Fruit fly (Drosophila melanogaster) whole organism, embryonic: ENCODE measurements around the gene CG12768.

ENCODE experiments used
- B-H1 ChIP-seq: fragments of 200-800 bp; sonication (Bioruptor generic); IDR thresholded peaks from 3 replicates; pipeline ENCODE4 v1.3.6; 2022; ENCODE audit warnings: missing biosample characterization, missing genetic modification characterization
- Blimp-1 ChIP-seq: fragments of 200-800 bp; sonication (Bioruptor generic); optimal IDR thresholded peaks from 3 replicates; lab custom pipeline; 2018; ENCODE audit warnings: missing biosample characterization, missing genetic modification characterization, mild to moderate bottlenecking, moderate library complexity, missing genetic modification reagents
- CG10147 ChIP-seq: fragments of 200-800 bp; sonication (Bioruptor generic); optimal IDR thresholded peaks from 2 replicates; lab custom pipeline; 2019; ENCODE audit warnings: missing biosample characterization, mild to moderate bottlenecking, missing genetic modification characterization, moderate library complexity
- CG10267 ChIP-seq: fragments of 200-800 bp; sonication (Bioruptor generic); optimal IDR thresholded peaks from 2 replicates; lab custom pipeline; 2018; ENCODE audit warnings: missing biosample characterization, mild to moderate bottlenecking, missing genetic modification characterization, moderate library complexity
- CG10979 ChIP-seq: fragments of 200-800 bp; sonication (Bioruptor generic); optimal IDR thresholded peaks from 2 replicates; lab custom pipeline; 2018; ENCODE audit warnings: missing biosample characterization, mild to moderate bottlenecking, missing genetic modification characterization, moderate library complexity
- CG11504 ChIP-seq: fragments of 200-800 bp; sonication (Bioruptor generic); optimal IDR thresholded peaks from 3 replicates; lab custom pipeline; 2019; ENCODE audit warnings: missing biosample characterization, mild to moderate bottlenecking, missing genetic modification characterization, moderate library complexity
- CG11560 ChIP-seq: fragments of 200-800 bp; sonication (Bioruptor generic); IDR thresholded peaks from 3 replicates; pipeline ENCODE4 v1.3.6; 2022; ENCODE audit warnings: missing biosample characterization, missing genetic modification characterization
- CG11696 ChIP-seq: fragments of 200-800 bp; sonication (Bioruptor generic); IDR thresholded peaks from 2 replicates; pipeline ENCODE4 v1.3.6; 2022; ENCODE audit warnings: missing biosample characterization, missing genetic modification characterization
- CG13894 ChIP-seq: fragments of 200-800 bp; sonication (Bioruptor generic); optimal IDR thresholded peaks from 3 replicates; lab custom pipeline; 2018; ENCODE audit warnings: missing biosample characterization, mild to moderate bottlenecking, missing genetic modification characterization, moderate library complexity
- CG14050 ChIP-seq: fragments of 200-800 bp; sonication (Bioruptor generic); IDR thresholded peaks from 3 replicates; pipeline ENCODE4 v1.3.6; 2022; ENCODE audit warnings: missing biosample characterization, missing genetic modification characterization
- CG18764 ChIP-seq: fragments of 200-800 bp; sonication (Bioruptor generic); optimal IDR thresholded peaks from 3 replicates; lab custom pipeline; 2016; ENCODE audit warnings: missing biosample characterization, missing genetic modification characterization
- CG2116 ChIP-seq: fragments of 200-800 bp; sonication (Bioruptor generic); optimal IDR thresholded peaks from 3 replicates; lab custom pipeline; 2018; ENCODE audit warnings: missing biosample characterization, mild to moderate bottlenecking, missing genetic modification characterization
- CG31365 ChIP-seq: fragments of 200-800 bp; sonication (Bioruptor generic); optimal IDR thresholded peaks from 2 replicates; lab custom pipeline; 2018; ENCODE audit warnings: missing biosample characterization, mild to moderate bottlenecking, missing genetic modification characterization
- CG3847 ChIP-seq: fragments of 200-800 bp; sonication (Bioruptor generic); IDR thresholded peaks from 2 replicates; pipeline ENCODE4 v1.3.6; 2022; ENCODE audit warnings: missing biosample characterization, missing genetic modification characterization
- CG4617 ChIP-seq: fragments of 200-800 bp; sonication (Bioruptor generic); optimal IDR thresholded peaks from 3 replicates; lab custom pipeline; 2016; ENCODE audit warnings: missing biosample characterization, missing genetic modification characterization, borderline replicate concordance
- CG6654 ChIP-seq: fragments of 200-800 bp; sonication (Bioruptor generic); optimal IDR thresholded peaks from 2 replicates; lab custom pipeline; 2017; ENCODE audit warnings: missing biosample characterization, mild to moderate bottlenecking, missing genetic modification characterization
- CG7372 ChIP-seq: fragments of 200-800 bp; sonication (Bioruptor generic); IDR thresholded peaks from 2 replicates; pipeline ENCODE4 v1.3.6; 2022; ENCODE audit warnings: missing biosample characterization, missing genetic modification characterization
- CG8924 ChIP-seq: fragments of 200-800 bp; optimal IDR thresholded peaks from 3 replicates; lab custom pipeline; 2019; ENCODE audit warnings: missing biosample characterization, mild to moderate bottlenecking, missing genetic modification characterization, moderate library complexity
- Dfd ChIP-seq, 2 experiments: fragments of >200 bp; optimal IDR thresholded peaks; 2 replicates each; lab custom pipeline; 2017; ENCODE audit warnings: missing biosample characterization in 2 of 2, missing genetic modification characterization in 2 of 2
- Dref ChIP-seq: fragments of 200-800 bp; sonication (Bioruptor generic); IDR thresholded peaks from 2 replicates; pipeline ENCODE4 v1.3.6; 2022; ENCODE audit warnings: missing biosample characterization, missing genetic modification characterization
- Drgx ChIP-seq: fragments of 200-800 bp; sonication (Bioruptor generic); IDR thresholded peaks from 2 replicates; pipeline ENCODE4 v1.3.6; 2022; ENCODE audit warnings: missing biosample characterization, missing genetic modification characterization
- Eip74EF ChIP-seq, 2 experiments: fragments of 200-800 bp in 1 of 2; fragments of >200 bp in 1 of 2; sonication (Bioruptor generic) in 1 of 2; optimal IDR thresholded peaks; 2 replicates each; lab custom pipeline; 2017 to 2019; ENCODE audit warnings: missing biosample characterization in 2 of 2, missing genetic modification characterization in 2 of 2, mild to moderate bottlenecking in 1 of 2, moderate library complexity in 1 of 2
- Ets65A ChIP-seq: fragments of 200-800 bp; sonication (Bioruptor generic); peaks from one replicate; lab custom pipeline; 2016; ENCODE audit warnings: missing biosample characterization, missing genetic modification characterization
- Gsc ChIP-seq: fragments of 200-800 bp; sonication (Bioruptor generic); IDR thresholded peaks from 2 replicates; pipeline ENCODE4 v1.3.6; 2022; ENCODE audit warnings: missing biosample characterization, missing genetic modification characterization
- H15 ChIP-seq: fragments of 200-800 bp; sonication (Bioruptor generic); IDR thresholded peaks from 3 replicates; pipeline ENCODE4 v1.3.6; 2022; ENCODE audit warnings: missing biosample characterization, missing genetic modification characterization
- HLH3B ChIP-seq: fragments of 200-800 bp; sonication (Bioruptor generic); IDR thresholded peaks from 2 replicates; pipeline ENCODE4 v1.3.6; 2022; ENCODE audit warnings: missing biosample characterization, missing genetic modification characterization
- HLH4C ChIP-seq: fragments of 200-800 bp; sonication (Bioruptor generic); IDR thresholded peaks from 3 replicates; pipeline ENCODE4 v1.3.6; 2022; ENCODE audit warnings: missing biosample characterization, missing genetic modification characterization; ENCODE audit not compliant: partially characterized antibody
- Hmx ChIP-seq: fragments of 200-800 bp; sonication (Bioruptor generic); optimal IDR thresholded peaks from 2 replicates; lab custom pipeline; 2016; ENCODE audit warnings: missing biosample characterization, missing genetic modification characterization
- Lim3 ChIP-seq: fragments of 200-800 bp; sonication (Bioruptor generic); IDR thresholded peaks from 2 replicates; pipeline ENCODE4 v1.3.6; 2022; ENCODE audit warnings: missing biosample characterization, missing genetic modification characterization
- NK7.1 ChIP-seq: fragments of 200-800 bp; sonication (Bioruptor generic); optimal IDR thresholded peaks from 3 replicates; lab custom pipeline; 2016; ENCODE audit warnings: missing biosample characterization, missing genetic modification characterization
- Neu2 ChIP-seq: fragments of 200-800 bp; sonication (Bioruptor generic); optimal IDR thresholded peaks from 3 replicates; lab custom pipeline; 2016; ENCODE audit warnings: missing biosample characterization, missing genetic modification characterization, borderline replicate concordance
- Ravus ChIP-seq: fragments of 200-800 bp; sonication (Bioruptor generic); IDR thresholded peaks from 2 replicates; pipeline ENCODE4 v1.3.6; 2022; ENCODE audit warnings: missing biosample characterization, missing genetic modification characterization
- Side ChIP-seq: fragments of 200-800 bp; sonication (Bioruptor generic); optimal IDR thresholded peaks from 2 replicates; lab custom pipeline; 2016; ENCODE audit warnings: missing biosample characterization, missing genetic modification characterization
- Sox100B ChIP-seq: fragments of 200-800 bp; sonication (Bioruptor generic); optimal IDR thresholded peaks from 3 replicates; lab custom pipeline; 2018; ENCODE audit warnings: missing biosample characterization, mild to moderate bottlenecking, missing genetic modification characterization
- Sry-δ ChIP-seq: fragments of 200-800 bp; sonication (Bioruptor generic); optimal IDR thresholded peaks from 2 replicates; lab custom pipeline; 2016; ENCODE audit warnings: missing biosample characterization, missing genetic modification characterization
- Xrp1 ChIP-seq: fragments of 200-800 bp; sonication (Bioruptor generic); IDR thresholded peaks from 2 replicates; pipeline ENCODE4 v1.3.6; 2022; ENCODE audit warnings: missing biosample characterization, missing genetic modification characterization
- ac ChIP-seq: fragments of 200-800 bp; sonication (Bioruptor generic); optimal IDR thresholded peaks from 3 replicates; lab custom pipeline; 2017; ENCODE audit warnings: missing biosample characterization, mild to moderate bottlenecking, missing genetic modification characterization
- az2 ChIP-seq: fragments of 200-800 bp; sonication (Bioruptor generic); optimal IDR thresholded peaks from 3 replicates; lab custom pipeline; 2016; ENCODE audit warnings: missing biosample characterization, missing genetic modification characterization
- ci ChIP-seq: fragments of 200-800 bp; sonication (Bioruptor generic); IDR thresholded peaks from 3 replicates; pipeline ENCODE4 v1.3.6; 2022; ENCODE audit warnings: missing biosample characterization, missing genetic modification characterization
- danr ChIP-seq: fragments of 200-800 bp; sonication (Bioruptor generic); IDR thresholded peaks from 2 replicates; pipeline ENCODE4 v1.3.6; 2022; ENCODE audit warnings: missing biosample characterization, missing genetic modification characterization
- dpn ChIP-seq, 2 experiments: fragments of 200-800 bp; sonication (Bioruptor generic); optimal IDR thresholded peaks; 3 replicates each; lab custom pipeline; 2016; ENCODE audit warnings: missing biosample characterization in 2 of 2, missing genetic modification characterization in 2 of 2
- emc ChIP-seq: fragments of 200-800 bp; sonication (Bioruptor generic); optimal IDR thresholded peaks from 2 replicates; lab custom pipeline; 2016; ENCODE audit warnings: missing biosample characterization, missing genetic modification characterization
- fru ChIP-seq: fragments of >200 bp; optimal IDR thresholded peaks from 2 replicates; lab custom pipeline; 2017
- her ChIP-seq: fragments of 200-800 bp; sonication (Bioruptor generic); optimal IDR thresholded peaks from 2 replicates; lab custom pipeline; 2016; ENCODE audit warnings: missing biosample characterization, missing genetic modification characterization
- ind ChIP-seq: fragments of 200-800 bp; sonication (Bioruptor generic); optimal IDR thresholded peaks from 3 replicates; lab custom pipeline; 2016; ENCODE audit warnings: missing biosample characterization, missing genetic modification characterization
- pnt ChIP-seq: fragments of 200-800 bp; sonication (Bioruptor generic); optimal IDR thresholded peaks from 3 replicates; lab custom pipeline; 2016; ENCODE audit warnings: missing biosample characterization, missing genetic modification characterization
- psq ChIP-seq: fragments of 200-800 bp; sonication (Bioruptor generic); optimal IDR thresholded peaks from 2 replicates; lab custom pipeline; 2017; ENCODE audit warnings: missing biosample characterization, missing genetic modification characterization
- sc ChIP-seq, 3 experiments: fragments of >200 bp in 2 of 3; fragments of 200-800 bp in 1 of 3; sonication (Bioruptor generic) in 1 of 3; optimal IDR thresholded peaks; 2 replicates in 2 of 3; 3 replicates in 1 of 3; lab custom pipeline; 2017; ENCODE audit warnings: mild to moderate bottlenecking in 1 of 3, missing biosample characterization in 1 of 3, missing genetic modification characterization in 1 of 3, missing genetic modification reagents in 1 of 3
- slbo ChIP-seq: fragments of 200-800 bp; sonication (Bioruptor generic); IDR thresholded peaks from 2 replicates; pipeline ENCODE4 v1.3.6; 2022; ENCODE audit warnings: missing biosample characterization, missing genetic modification characterization
- slou ChIP-seq: fragments of 200-800 bp; sonication (Bioruptor generic); optimal IDR thresholded peaks from 3 replicates; lab custom pipeline; 2016; ENCODE audit warnings: missing biosample characterization, missing genetic modification characterization
- sr ChIP-seq: fragments of 200-800 bp; sonication (Bioruptor generic); IDR thresholded peaks from 3 replicates; pipeline ENCODE4 v1.3.6; 2022; ENCODE audit warnings: missing biosample characterization, missing genetic modification characterization
- vvl ChIP-seq: fragments of 200-800 bp; sonication (Bioruptor generic); IDR thresholded peaks from 2 replicates; pipeline ENCODE4 v1.3.6; 2022; ENCODE audit warnings: missing biosample characterization, missing genetic modification characterization
- wdn ChIP-seq: fragments of 200-800 bp; sonication (Bioruptor generic); IDR thresholded peaks from 2 replicates; pipeline ENCODE4 v1.3.6; 2022; ENCODE audit warnings: missing biosample characterization, missing genetic modification characterization
- zen ChIP-seq: fragments of 200-800 bp; sonication (Bioruptor generic); optimal IDR thresholded peaks from 3 replicates; lab custom pipeline; 2018; ENCODE audit warnings: missing biosample characterization, mild to moderate bottlenecking, missing genetic modification characterization, moderate library complexity

Gene CG12768

DNA sequence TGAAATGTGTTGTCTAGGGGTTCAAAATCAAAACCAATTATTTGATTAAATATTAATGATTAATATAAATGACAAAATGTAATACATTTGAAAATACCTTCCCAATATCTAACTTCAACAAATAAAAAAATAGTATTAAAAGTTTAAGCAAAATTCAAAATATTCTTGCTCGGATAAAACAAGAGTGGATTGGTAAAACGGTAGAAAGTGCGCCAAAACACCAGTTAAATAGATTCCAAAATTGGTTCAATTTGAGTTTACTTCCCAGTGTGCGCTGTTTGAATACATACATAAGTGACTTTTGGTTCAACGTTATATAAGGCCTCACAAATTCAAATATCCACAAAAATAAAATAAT, 45.3 kb upstream of the CG12768 start (continued):
- TF ChIP-seq ind (GFP tag; lab: Kevin White, UChicago), result peak; percentile 58
- TF ChIP-seq her (GFP tag; lab: Kevin White, UChicago), result no peak
- peak; percentile 7 to 69 for TF ChIP-seq dpn (GFP tag; optimal IDR thresholded peaks at IDR 0.05; lab: Kevin White, UChicago)
- TF ChIP-seq zen (tag; lab: Kevin White, UChicago), result peak; percentile 3
- TF ChIP-seq Dfd (GFP tag; optimal IDR thresholded peaks at IDR 0.05; lab: Kevin White, UChicago), result no peak
- no peak; the same call in 1 of the 3 replicates for TF ChIP-seq ci (GFP tag; lab: Robert Waterston, UW)
- TF ChIP-seq CG13894 (tag; lab: Kevin White, UChicago), result peak; percentile 37
- TF ChIP-seq Drgx (GFP tag; lab: Robert Waterston, UW), result peak; percentile 77
- peak; percentile 62 for TF ChIP-seq CG14050 (GFP tag; lab: Robert Waterston, UW)
- no peak for TF ChIP-seq Gsc (GFP tag; lab: Robert Waterston, UW)
- peak; percentile 44 for TF ChIP-seq wdn (GFP tag; lab: Robert Waterston, UW)
- TF ChIP-seq Ravus (GFP tag; lab: Robert Waterston, UW), result no peak; the same call in 1 of the 2 replicates
- no peak for TF ChIP-seq CG4617 (GFP tag; lab: Kevin White, UChicago)
- TF ChIP-seq CG7372 (GFP tag; lab: Robert Waterston, UW), result peak; percentile 55
- peak; percentile 70 for TF ChIP-seq CG3847 (GFP tag; lab: Robert Waterston, UW)
- no peak for TF ChIP-seq Neu2
- no peak for TF ChIP-seq Side (GFP tag; lab: Kevin White, UChicago)
- TF ChIP-seq HLH3B (GFP tag; lab: Robert Waterston, UW), result peak; percentile 71
- TF ChIP-seq slbo, result peak; percentile 71
- no peak for TF ChIP-seq HLH4C (GFP tag; lab: Robert Waterston, UW)
- no peak for TF ChIP-seq Hmx
- TF ChIP-seq Ets65A (GFP tag; lab: Kevin White, UChicago), result no peak
- no peak for TF ChIP-seq Dref (GFP tag; lab: Robert Waterston, UW)
- no peak for TF ChIP-seq Sry-δ (GFP tag; lab: Kevin White, UChicago)
- TF ChIP-seq B-H1, result no peak; the same call in 2 of the 3 replicates
- no peak for TF ChIP-seq sr (GFP tag; lab: Robert Waterston, UW)
- peak; percentile 78 for TF ChIP-seq CG8924
- no peak for TF ChIP-seq CG11696
- TF ChIP-seq psq, result peak; percentile 11
- TF ChIP-seq CG10979 (tag; lab: Kevin White, UChicago), result peak; percentile 33
- no peak for TF ChIP-seq emc (GFP tag; lab: Kevin White, UChicago)
- no peak for TF ChIP-seq sc (optimal IDR thresholded peaks at IDR 0.05; lab: Kevin White, UChicago)
- no peak for TF ChIP-seq sc (GFP tag; optimal IDR thresholded peaks at IDR 0.05; lab: Kevin White, UChicago)
- peak; percentile 71 for TF ChIP-seq Xrp1 (GFP tag; lab: Robert Waterston, UW)
- TF ChIP-seq ac (GFP tag; lab: Kevin White, UChicago), result no peak
- TF ChIP-seq vvl (GFP tag; lab: Robert Waterston, UW), result peak; percentile 76
- TF ChIP-seq az2 (GFP tag; lab: Kevin White, UChicago), result peak; percentile 49
- peak; percentile 28 for TF ChIP-seq CG2116 (GFP tag; lab: Kevin White, UChicago)
- no peak for TF ChIP-seq CG10267 (tag; lab: Kevin White, UChicago)

DNA sequence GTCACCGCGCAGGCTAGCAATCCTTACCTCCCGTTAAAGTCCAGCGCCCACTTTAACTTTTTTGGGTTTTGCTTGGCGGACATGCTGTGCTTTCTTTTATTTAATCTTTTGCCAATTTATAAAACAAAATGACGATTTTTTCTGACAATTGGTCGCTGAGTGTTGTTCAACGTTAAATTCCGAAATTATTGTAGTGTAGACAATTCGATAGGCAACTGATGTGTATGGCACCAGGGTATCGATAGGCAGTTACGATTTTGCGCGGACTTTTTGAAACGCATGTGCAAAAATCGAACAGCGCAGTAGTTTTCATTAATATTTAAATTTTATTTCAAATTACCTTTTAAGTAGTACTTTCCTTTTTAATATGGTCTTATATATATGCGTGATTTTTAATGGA, 42.2 kb upstream of the CG12768 start, which contains the start of gene EMC4:
Gene EMC4, minus strand, starts transcription at position 174 of the 400 bp plus-strand sequence.
- TF ChIP-seq CG11504 (tag; lab: Kevin White, UChicago) (peak; percentile 29), NK7.1 (no peak), CG10147 (peak; percentile 10), Lim3 (GFP tag; lab: Robert Waterston, UW) (no peak), slou (no peak), H15 (no peak), pnt (GFP tag; lab: Kevin White, UChicago) (no peak), danr (GFP tag; lab: Robert Waterston, UW) (no peak), fru (no peak), Blimp-1 (GFP tag; lab: Kevin White, UChicago) (no peak), Sox100B (no peak), Eip74EF (GFP tag; optimal IDR thresholded peaks at IDR 0.05; lab: Kevin White, UChicago) (no peak), CG18764 (GFP tag; lab: Kevin White, UChicago) (peak; percentile 30), CG11560 (tag; lab: Robert Waterston, UW) (no peak), CG6654 (GFP tag; lab: Kevin White, UChicago) (no peak), CG31365 (tag; lab: Kevin White, UChicago) (no peak)
